Fruit fly (Drosophila melanogaster) whole organism: ENCODE results near the gene CG11550.

ENCODE experiments used
- CG8478 ChIP-seq: fragments of >200 bp; optimal IDR thresholded peaks from 2 replicates; lab custom pipeline; 2018; ENCODE audit warnings: inconsistent platforms
- Dll ChIP-seq: fragments of >200 bp; optimal IDR thresholded peaks from 2 replicates; lab custom pipeline; 2017
- EcR ChIP-seq, 2 experiments: fragments of >200 bp; optimal IDR thresholded peaks; 2 replicates each; lab custom pipeline; 2017; ENCODE audit warnings: missing biosample characterization in 2 of 2, missing genetic modification characterization in 2 of 2, missing genetic modification reagents in 2 of 2
- pan ChIP-seq: fragments of >200 bp; optimal IDR thresholded peaks from 2 replicates; lab custom pipeline; 2017
- psq ChIP-seq: fragments of >200 bp; optimal IDR thresholded peaks from 2 replicates; lab custom pipeline; 2017
- usp ChIP-seq: fragments of >200 bp; optimal IDR thresholded peaks from 2 replicates; lab custom pipeline; 2017; ENCODE audit warnings: missing biosample characterization, missing genetic modification characterization, mixed read lengths

Gene CG11550

DNA sequence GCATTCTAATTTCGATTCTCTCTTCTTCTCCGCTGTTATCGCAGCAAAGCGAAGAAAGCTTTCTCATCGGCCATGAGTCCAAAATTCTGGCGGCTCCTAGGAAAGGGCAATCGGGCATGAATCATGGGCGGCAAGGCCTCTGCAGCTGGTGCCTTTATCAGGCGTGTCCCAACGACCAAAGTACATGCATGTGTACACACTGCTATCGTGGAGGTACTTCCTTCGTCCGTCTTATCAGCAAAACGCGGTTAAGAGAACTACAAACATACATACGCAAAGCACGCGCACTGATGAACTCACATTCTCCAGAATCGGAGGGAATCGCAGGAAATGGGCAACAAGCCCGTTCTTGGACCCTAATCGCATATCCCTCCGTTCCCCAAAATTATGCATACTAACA lies 39.3 kb upstream of the CG11550 start:
- TF ChIP-seq Dll (lab: Kevin White, UChicago) (no peak), CG8478 (lab: Kevin White, UChicago) (no peak), EcR (GFP tag; optimal IDR thresholded peaks at IDR 0.05; lab: Kevin White, UChicago) (no peak), psq (lab: Kevin White, UChicago) (no peak), pan (lab: Kevin White, UChicago) (no peak), usp (GFP tag; lab: Kevin White, UChicago) (no peak)

DNA sequence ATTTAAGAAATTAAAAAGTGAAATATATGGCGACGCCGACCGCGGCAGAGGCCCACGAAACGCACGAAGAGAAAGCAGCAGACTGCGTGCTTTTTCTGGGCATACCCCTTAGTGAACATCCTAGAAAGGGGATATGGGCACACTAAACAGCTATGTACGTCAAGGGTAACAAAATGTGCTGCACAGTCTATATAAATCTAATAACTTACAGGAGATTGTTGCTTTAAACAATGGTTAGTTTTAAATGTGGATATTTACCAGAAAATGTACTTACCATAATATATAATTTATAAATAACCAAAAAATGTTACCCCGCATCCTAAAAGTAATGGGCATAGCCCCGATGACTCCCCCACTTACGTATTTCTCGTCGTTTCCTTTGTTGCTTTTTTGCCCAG lies 38.5 kb upstream of the CG11550 start:
- TF ChIP-seq Dll (lab: Kevin White, UChicago): no peak
- TF ChIP-seq pan (lab: Kevin White, UChicago): peak; percentile 82
- no peak for TF ChIP-seq usp (GFP tag; lab: Kevin White, UChicago)
- TF ChIP-seq EcR (GFP tag; optimal IDR thresholded peaks at IDR 0.05; lab: Kevin White, UChicago): no peak
- TF ChIP-seq CG8478 (lab: Kevin White, UChicago): no peak
- TF ChIP-seq psq (lab: Kevin White, UChicago): no peak

DNA sequence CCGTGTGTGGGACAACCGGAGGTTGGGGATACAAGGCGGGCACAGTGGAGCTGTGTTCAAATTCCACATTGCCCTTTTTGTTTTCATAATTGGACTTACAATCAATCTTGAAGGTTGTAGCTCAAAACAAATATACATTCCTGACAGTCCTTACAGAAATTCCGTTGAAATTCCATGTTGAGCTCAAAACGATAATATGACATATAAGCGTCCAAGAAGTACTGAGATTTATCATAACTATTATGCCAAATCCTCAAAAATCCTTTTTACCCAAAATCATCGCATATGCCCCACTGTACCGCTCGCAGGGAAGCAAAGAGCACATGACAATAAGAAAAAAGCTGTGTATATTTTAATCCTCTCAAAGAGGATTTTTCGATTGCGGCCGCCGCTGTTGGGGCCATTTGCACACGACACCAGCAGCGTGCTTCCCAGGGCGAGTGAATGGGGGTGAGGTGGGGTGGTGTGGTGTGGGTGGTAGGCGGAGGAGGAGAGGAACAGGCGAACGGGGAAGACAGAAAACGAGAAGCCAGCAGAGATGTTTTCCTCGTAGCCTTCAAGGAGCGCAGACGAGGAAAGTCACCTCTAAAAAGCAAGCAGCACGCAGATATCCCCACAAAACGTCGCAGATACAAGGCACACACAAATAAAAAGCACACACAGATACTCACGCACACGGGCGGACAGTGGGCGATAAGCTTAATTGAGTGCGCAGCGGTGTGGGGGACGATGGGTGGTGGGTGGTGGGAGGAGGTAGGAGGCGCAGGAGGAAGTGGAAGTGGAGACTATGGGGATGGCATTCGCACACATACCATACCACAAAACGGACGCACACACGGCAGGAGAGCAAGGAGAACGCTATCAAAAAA lies 37.9 kb upstream of the CG11550 start:
- TF ChIP-seq psq (lab: Kevin White, UChicago): no peak
- TF ChIP-seq pan (lab: Kevin White, UChicago): no peak
- TF ChIP-seq Dll (lab: Kevin White, UChicago): no peak
- TF ChIP-seq CG8478 (lab: Kevin White, UChicago): no peak
- no peak for TF ChIP-seq EcR (GFP tag; optimal IDR thresholded peaks at IDR 0.05; lab: Kevin White, UChicago)
- no peak for TF ChIP-seq usp (GFP tag; lab: Kevin White, UChicago)

DNA sequence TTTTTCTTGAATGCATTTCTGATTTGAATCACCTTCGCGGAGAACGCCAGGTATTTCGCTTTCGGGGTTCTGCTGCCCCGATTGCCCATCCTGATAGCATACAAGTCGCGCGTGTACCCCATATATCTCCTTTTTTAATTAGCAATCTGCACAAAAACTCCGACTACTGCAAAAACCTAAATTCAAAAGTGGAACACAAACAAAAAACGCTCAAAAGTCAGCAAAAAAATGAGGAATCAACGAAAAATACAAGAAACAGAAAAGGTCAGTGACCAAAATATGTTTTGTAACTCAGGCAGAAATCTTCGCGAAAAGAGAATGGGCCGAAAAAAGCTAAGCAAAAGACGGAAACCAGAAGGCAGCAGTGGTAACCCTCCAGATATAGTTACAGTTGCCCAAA lies 36.6 kb upstream of the CG11550 start:
- TF ChIP-seq Dll (lab: Kevin White, UChicago) (no peak), pan (lab: Kevin White, UChicago) (no peak), EcR (GFP tag; optimal IDR thresholded peaks at IDR 0.05; lab: Kevin White, UChicago) (no peak), psq (lab: Kevin White, UChicago) (no peak), usp (GFP tag; lab: Kevin White, UChicago) (no peak), CG8478 (lab: Kevin White, UChicago) (no peak)

DNA sequence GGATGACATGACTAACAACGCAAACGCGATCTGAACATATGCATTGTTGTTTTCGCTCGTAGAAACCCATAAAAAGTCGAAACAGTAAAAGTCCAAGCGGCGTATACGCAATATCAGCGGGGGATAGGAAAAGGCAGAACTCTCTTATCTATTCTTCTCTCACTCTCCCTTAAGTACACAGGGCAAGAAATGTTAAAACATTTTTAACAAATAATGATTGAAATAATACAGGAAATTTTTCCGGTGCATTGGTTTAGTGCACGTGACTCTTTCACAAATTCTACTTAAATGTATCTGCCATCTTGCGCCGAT lies 36.0 kb upstream of the CG11550 start:
- TF ChIP-seq Dll (lab: Kevin White, UChicago) (no peak), CG8478 (lab: Kevin White, UChicago) (no peak), psq (lab: Kevin White, UChicago) (no peak), pan (lab: Kevin White, UChicago) (no peak)

DNA sequence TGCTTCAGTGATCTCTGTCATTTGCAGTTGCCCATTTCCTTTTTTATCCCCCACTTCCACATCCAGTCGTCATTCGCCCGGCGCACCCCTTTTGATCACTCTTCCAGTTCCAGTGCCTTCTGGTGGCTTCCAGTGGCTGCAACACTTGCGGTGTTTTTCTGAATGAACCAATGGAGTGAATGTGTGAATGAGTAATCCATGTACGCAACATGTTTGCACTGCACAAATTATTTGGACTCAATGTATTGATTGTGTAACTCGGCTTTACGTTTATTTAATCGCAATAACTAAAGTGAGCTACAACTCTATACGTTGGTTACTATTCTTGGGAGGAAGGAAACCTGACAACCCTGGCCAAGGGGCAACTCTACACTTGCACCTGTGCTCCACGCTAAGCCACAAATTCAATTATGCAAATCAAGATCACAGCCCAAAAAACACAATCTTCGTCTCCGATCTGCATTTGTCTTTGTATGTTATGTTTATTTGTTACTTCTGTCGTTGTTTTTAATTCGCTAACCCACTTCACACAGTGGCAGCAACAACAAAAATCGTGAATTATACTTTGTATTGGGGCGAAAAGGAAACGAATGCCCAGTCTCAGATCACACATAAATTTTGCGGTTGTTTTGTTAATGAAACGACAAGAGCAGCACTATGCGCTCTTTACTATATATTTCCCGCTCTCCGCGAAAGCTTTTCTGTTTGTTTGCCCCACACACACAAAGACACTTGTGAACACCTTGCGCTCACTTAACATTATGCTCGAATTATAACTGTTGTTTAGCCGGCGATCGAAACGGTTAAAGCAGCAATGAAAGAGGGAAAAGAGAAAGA lies 35.4 kb upstream of the CG11550 start:
- TF ChIP-seq psq (lab: Kevin White, UChicago) (no peak), pan (lab: Kevin White, UChicago) (no peak), Dll (lab: Kevin White, UChicago) (no peak), usp (GFP tag; lab: Kevin White, UChicago) (no peak), CG8478 (lab: Kevin White, UChicago) (no peak), EcR (GFP tag; optimal IDR thresholded peaks at IDR 0.05; lab: Kevin White, UChicago) (no peak)

DNA sequence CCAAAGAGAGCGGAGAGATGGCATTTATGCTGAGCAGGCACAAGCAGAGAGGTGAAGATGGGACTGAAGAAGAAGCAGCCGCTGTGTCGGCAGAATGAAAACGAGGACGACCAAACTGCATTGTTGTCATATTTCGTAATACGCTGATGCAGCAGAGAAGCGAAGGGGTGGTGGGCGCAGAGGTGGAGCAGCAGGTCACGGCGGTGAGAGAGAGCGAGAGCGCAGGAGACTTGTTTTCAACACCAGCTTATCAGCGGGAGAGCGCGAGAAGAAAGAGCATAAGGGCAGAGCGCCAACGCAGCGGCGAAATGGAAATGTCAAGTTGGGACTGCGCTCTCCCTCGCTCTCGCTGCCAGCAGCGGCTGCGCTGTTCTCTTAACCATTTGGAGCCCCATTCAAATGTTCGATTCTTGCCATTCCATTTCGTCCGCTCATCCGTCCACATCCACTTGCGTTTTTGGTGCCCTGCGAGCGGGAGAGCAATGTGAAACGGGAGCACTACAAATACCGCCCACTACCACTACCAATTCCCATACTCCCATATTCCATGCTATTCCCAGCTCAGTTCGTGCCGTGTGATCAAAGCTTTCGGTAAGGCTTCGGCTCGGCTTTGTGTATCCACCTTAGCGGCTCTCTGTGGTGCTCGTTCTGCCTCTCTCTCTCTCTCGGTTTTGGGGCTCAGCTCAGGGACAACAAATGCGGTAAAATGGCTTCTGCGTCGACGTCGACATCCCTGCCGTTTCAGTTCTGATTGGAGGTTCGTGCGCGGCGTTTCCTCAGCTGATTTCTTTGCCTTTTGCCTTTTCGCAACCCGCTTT lies 33.8 kb upstream of the CG11550 start, which contains the start of gene ttk:
ttk (plus strand) TSS at position 562 of the 818 bp plus-strand sequence.
- TF ChIP-seq usp (GFP tag; lab: Kevin White, UChicago) (no peak), psq (lab: Kevin White, UChicago) (no peak), pan (lab: Kevin White, UChicago) (no peak), EcR (GFP tag; optimal IDR thresholded peaks at IDR 0.05; lab: Kevin White, UChicago) (peak in 1 of 2 experiments; percentile 19), CG8478 (lab: Kevin White, UChicago) (no peak), Dll (lab: Kevin White, UChicago) (peak; percentile 100)

DNA sequence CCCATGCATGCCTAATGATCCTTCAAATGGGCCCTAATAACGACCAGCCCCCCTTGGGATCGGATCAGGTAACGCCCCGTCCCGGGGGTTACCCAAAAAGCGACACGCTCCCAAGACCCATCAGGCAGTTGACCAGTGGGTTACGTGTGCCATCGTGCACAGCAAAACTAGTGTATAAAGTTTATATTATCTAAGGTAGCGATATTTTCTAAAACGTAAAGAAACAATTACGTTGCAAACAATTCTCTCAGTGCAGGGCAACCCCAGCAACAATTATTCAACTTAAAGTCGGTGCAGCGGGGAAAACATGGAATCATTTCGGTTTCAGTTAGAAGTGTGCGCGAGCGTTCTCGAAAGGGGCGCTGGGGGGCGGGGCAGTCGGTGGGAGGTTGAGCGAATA lies 32.9 kb upstream of the CG11550 start:
- TF ChIP-seq Dll (lab: Kevin White, UChicago): no peak
- TF ChIP-seq EcR (GFP tag; optimal IDR thresholded peaks at IDR 0.05; lab: Kevin White, UChicago): no peak
- no peak for TF ChIP-seq psq (lab: Kevin White, UChicago)
- no peak for TF ChIP-seq CG8478 (lab: Kevin White, UChicago)
- TF ChIP-seq usp (GFP tag; lab: Kevin White, UChicago): no peak
- TF ChIP-seq pan (lab: Kevin White, UChicago): no peak

DNA sequence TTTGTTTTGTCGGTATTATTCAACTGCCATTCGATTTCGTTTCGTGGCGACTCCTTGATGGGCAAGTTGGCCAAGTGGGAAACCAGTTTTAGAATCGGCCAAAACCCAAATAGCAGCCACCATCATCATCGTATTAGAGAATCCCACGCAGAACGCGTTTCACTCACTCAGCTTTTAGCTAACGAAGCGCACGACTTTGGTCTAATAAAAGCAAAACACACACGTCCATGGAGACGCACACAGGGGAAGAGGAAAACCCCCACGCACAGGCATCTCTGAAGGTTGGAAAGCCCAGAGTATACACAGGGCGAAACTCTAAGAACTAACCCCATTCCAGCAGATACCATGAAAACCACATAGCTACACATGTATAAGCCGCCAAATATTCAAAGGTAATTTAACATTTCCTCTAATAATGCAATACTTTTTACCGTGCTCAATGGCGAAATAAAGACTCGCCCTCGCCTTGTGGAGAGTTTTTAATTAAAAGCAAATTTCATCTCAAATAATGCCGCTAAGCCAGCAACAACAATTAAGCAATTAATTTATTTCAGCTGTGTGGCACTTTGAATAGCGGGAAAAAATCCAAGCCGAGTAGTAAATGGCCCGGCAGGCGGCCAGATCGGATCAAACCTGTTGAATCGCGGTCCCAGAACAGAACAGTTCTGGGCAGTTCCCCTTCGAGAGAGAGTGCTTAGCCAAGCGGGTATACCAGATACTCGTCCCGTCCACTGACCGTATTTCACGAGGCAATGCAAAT lies 31.8 kb upstream of the CG11550 start:
- TF ChIP-seq usp (GFP tag; lab: Kevin White, UChicago) (no peak), EcR (GFP tag; optimal IDR thresholded peaks at IDR 0.05; lab: Kevin White, UChicago) (no peak), psq (lab: Kevin White, UChicago) (no peak), CG8478 (lab: Kevin White, UChicago) (no peak), pan (lab: Kevin White, UChicago) (no peak)

DNA sequence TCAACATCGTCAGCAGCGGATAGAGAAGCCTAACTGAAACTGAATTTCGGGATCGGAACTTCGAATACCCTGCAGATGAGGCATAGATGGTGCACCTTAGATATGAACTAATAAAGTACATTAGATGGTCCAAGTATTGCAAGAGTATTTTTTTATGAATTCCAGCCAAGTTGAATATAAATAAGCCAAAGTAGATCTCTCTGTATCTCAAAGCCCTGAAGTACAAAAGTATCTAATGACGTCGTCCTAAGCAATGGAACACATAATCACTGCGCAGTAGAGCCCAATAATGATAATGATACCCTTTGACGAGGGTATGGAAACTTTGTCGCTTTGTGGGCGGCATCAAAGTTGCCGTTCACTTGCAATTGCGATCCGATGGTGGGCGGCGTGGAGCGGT lies 30.1 kb upstream of the CG11550 start:
- TF ChIP-seq psq (lab: Kevin White, UChicago) (no peak), CG8478 (lab: Kevin White, UChicago) (no peak), pan (lab: Kevin White, UChicago) (no peak), EcR (GFP tag; optimal IDR thresholded peaks at IDR 0.05; lab: Kevin White, UChicago) (no peak), usp (GFP tag; lab: Kevin White, UChicago) (no peak), Dll (lab: Kevin White, UChicago) (no peak)
